Worm (Caenorhabditis elegans): ENCODE measurements around the gene ptc-3.

The ptc-3 gene

ce11 chrII:2859873-2860821 is 7.8 kb upstream of the ptc-3 start:
- TF ChIP-seq egl-44 (GFP tag; IDR thresholded peaks at IDR 0.05), result 0 out of 2 replicates have a peak, but pooled peaks have one; percentile 30
- peak; percentile 75 for TF ChIP-seq him-1 (tag; optimal IDR thresholded peaks at IDR 0.05)
- peak; percentile 37 to 55 for TF ChIP-seq rec-8 (tag; optimal IDR thresholded peaks at IDR 0.05)
- no peak for TF ChIP-seq dpff-1 (tag; optimal IDR thresholded peaks at IDR 0.05)
- peak; percentile 59; the same call in 1 of the 2 replicates for TF ChIP-seq Y79H2A.3 (GFP tag; conservative IDR thresholded peaks at IDR 0.05)
- no peak for TF ChIP-seq nfya-1 (tag; optimal IDR thresholded peaks at IDR 0.05; ENCODE audit: borderline replicate concordance, insufficient read depth)
- no peak for TF ChIP-seq ama-1 (optimal IDR thresholded peaks at IDR 0.05)
- peak in 1 of 2 experiments; percentile 53 for TF ChIP-seq ama-1 (GFP tag; optimal IDR thresholded peaks at IDR 0.05)
- peak; percentile 43; the same call in 1 of the 2 replicates for TF ChIP-seq egrh-3 (GFP tag; IDR thresholded peaks at IDR 0.05)
- TF ChIP-seq bed-1 (GFP tag; IDR thresholded peaks at IDR 0.05), result no peak
- peak; percentile 29; the same call in 1 of the 2 replicates for TF ChIP-seq rcor-1 (GFP tag; IDR thresholded peaks at IDR 0.05)
- peak; percentile 83 for TF ChIP-seq B0261.1 (tag; optimal IDR thresholded peaks at IDR 0.05)
- TF ChIP-seq pbrm-1 (GFP tag; IDR thresholded peaks at IDR 0.05), result peak; percentile 35; the same call in 1 of the 2 replicates
- peak; percentile 75 for TF ChIP-seq D2030.7 (GFP tag; IDR thresholded peaks at IDR 0.05)
- TF ChIP-seq tbp1 (GFP tag; optimal IDR thresholded peaks at IDR 0.05), result peak; percentile 91
- 0 out of 2 replicates have a peak, but pooled peaks have one; percentile 35 for TF ChIP-seq ceh-100 (GFP tag; IDR thresholded peaks at IDR 0.05)
- TF ChIP-seq die-1 (tag; optimal IDR thresholded peaks at IDR 0.05), result peak; percentile 69
- TF ChIP-seq attf-6 (GFP tag; IDR thresholded peaks at IDR 0.05), result no peak
- TF ChIP-seq lin-35 (GFP tag; optimal IDR thresholded peaks at IDR 0.05), result peak in 1 of 3 experiments; percentile 21
- peak; percentile 67; the same call in 1 of the 2 replicates for TF ChIP-seq nfyb-1 (GFP tag; IDR thresholded peaks at IDR 0.05)
- no peak for TF ChIP-seq zim-3 (tag; optimal IDR thresholded peaks at IDR 0.05)
- TF ChIP-seq C17E4.6 (GFP tag; IDR thresholded peaks at IDR 0.05), result 0 out of 2 replicates have a peak, but pooled peaks have one; percentile 12
- TF ChIP-seq zfh-2 (GFP tag; conservative IDR thresholded peaks at IDR 0.05), result peak; percentile 62
- TF ChIP-seq mcd-1 (GFP tag; IDR thresholded peaks at IDR 0.05), result peak; percentile 35; the same call in 1 of the 2 replicates
- peak; percentile 33 for TF ChIP-seq lsl-1 (GFP tag; optimal IDR thresholded peaks at IDR 0.05)
- no peak for TF ChIP-seq nfya-2 (GFP tag; IDR thresholded peaks at IDR 0.05)
- TF ChIP-seq Y53G8AR.9 (GFP tag; conservative IDR thresholded peaks at IDR 0.05), result no peak
- no peak for TF ChIP-seq gei-17 (GFP tag; optimal IDR thresholded peaks at IDR 0.05)
- peak; percentile 35; the same call in 1 of the 2 replicates for TF ChIP-seq ekl-4 (GFP tag; IDR thresholded peaks at IDR 0.05)
- TF ChIP-seq nhr-90 (tag; optimal IDR thresholded peaks at IDR 0.05), result peak; percentile 67
- peak; percentile 41 for TF ChIP-seq snpc-4 (GFP tag; optimal IDR thresholded peaks at IDR 0.05)
- peak in 3 of 4 experiments; percentile 31 to 60 (median 33) for TF ChIP-seq snpc-4 (tag; optimal IDR thresholded peaks at IDR 0.05)
- no peak for TF ChIP-seq akir-1 (GFP tag; optimal IDR thresholded peaks at IDR 0.05)
- TF ChIP-seq cebp-2 (GFP tag; IDR thresholded peaks at IDR 0.05), result peak; percentile 83; the same call in 1 of the 2 replicates
- no peak for TF ChIP-seq cebp-1 (GFP tag; IDR thresholded peaks at IDR 0.05)
- TF ChIP-seq cebp-1 (tag; optimal IDR thresholded peaks at IDR 0.05), result peak; percentile 50
- TF ChIP-seq lin-26 (GFP tag; IDR thresholded peaks at IDR 0.05), result peak; percentile 76
- TF ChIP-seq let-526 (GFP tag; IDR thresholded peaks at IDR 0.05), result peak; percentile 73; the same call in 1 of the 2 replicates
- 0 out of 2 replicates have a peak, but pooled peaks have one; percentile 25 for TF ChIP-seq ztf-25 (GFP tag; IDR thresholded peaks at IDR 0.05)
- TF ChIP-seq lir-1 (GFP tag; conservative IDR thresholded peaks at IDR 0.05), result 0 out of 2 replicates have a peak, but pooled peaks have one; percentile 17
- no peak for TF ChIP-seq ets-4 (GFP tag; optimal IDR thresholded peaks at IDR 0.05)
- peak; percentile 64 for TF ChIP-seq rpc-1 (optimal IDR thresholded peaks at IDR 0.05)
- TF ChIP-seq rpc-1 (tag; optimal IDR thresholded peaks at IDR 0.05), result peak; percentile 83
- peak; percentile 68 for TF ChIP-seq hmg-1.2 (GFP tag; IDR thresholded peaks at IDR 0.05)
- no peak for TF ChIP-seq ztf-26 (tag; optimal IDR thresholded peaks at IDR 0.05)
- TF ChIP-seq let-607 (tag; optimal IDR thresholded peaks at IDR 0.05), result no peak
